Worm (Caenorhabditis elegans) whole organism, L4/young adult: ENCODE results near the gene K08D8.11.

ENCODE experiments used
- dao-5 ChIP-seq: sonication (generic microtip); optimal IDR thresholded peaks from 2 replicates; lab custom pipeline; 2016; ENCODE audit warnings: missing genotype, missing genetic modification characterization, moderate library complexity, missing compliant biosample characterization
- him-1 ChIP-seq: sonication (generic microtip); optimal IDR thresholded peaks from 2 replicates; lab custom pipeline; 2016; ENCODE audit warnings: missing genotype, missing genetic modification reagents, missing genetic modification characterization, missing compliant biosample characterization

DNA sequence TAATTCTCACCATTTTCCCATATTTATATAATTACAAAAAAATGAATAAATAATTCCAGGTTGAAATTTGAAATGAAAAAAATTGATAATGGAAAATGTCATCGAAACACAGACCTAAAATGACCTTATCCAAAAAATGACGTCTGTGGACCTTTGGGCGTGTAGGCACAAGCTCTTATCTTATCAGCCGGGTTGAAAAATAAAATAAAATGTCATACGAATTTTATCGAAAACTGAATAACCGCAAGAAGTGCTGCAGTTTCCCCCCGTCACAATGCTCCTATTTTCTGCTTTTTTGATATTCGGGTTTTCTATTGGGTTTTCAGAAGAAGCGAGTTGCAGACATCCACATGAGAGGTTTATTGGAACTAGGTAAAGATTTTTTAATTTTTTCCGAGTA is 29.2 kb upstream of the K08D8.11 start, which contains the start of gene clec-186:
- TF ChIP-seq dao-5 (tag; lab: Kevin White, UChicago) (no peak), him-1 (tag; lab: Kevin White, UChicago) (no peak)
